Worm (Caenorhabditis elegans) whole organism, L2 larva: ENCODE results near the gene tag-294.

Experiments
- blmp-1 ChIP-seq: sonication (generic microtip); optimal IDR thresholded peaks from 2 replicates; lab custom pipeline; 2017; ENCODE audit warnings: missing genetic modification characterization, mild to moderate bottlenecking, missing compliant biosample characterization, antibody characterized with exemption, moderate library complexity; ENCODE audit not compliant: insufficient read depth
- ceh-82 ChIP-seq: fragments of 150-350 bp; optimal IDR thresholded peaks from 2 replicates; lab custom pipeline; 2014; ENCODE audit warnings: missing biosample characterization, missing genetic modification characterization
- lin-13 ChIP-seq: fragments of 150-350 bp; optimal IDR thresholded peaks from 2 replicates; lab custom pipeline; 2014; ENCODE audit warnings: missing biosample characterization, missing genetic modification reagents, missing genetic modification characterization
- nhr-237 ChIP-seq: fragments of 150-350 bp; optimal IDR thresholded peaks from 2 replicates; lab custom pipeline; 2014; ENCODE audit warnings: missing biosample characterization, missing genetic modification characterization
- snpc-4 ChIP-seq: fragments of 150-350 bp; optimal IDR thresholded peaks from 2 replicates; lab custom pipeline; 2014; ENCODE audit warnings: missing biosample characterization, missing genetic modification characterization
- ztf-4 ChIP-seq: fragments of 150-350 bp; optimal IDR thresholded peaks from 2 replicates; lab custom pipeline; 2014; ENCODE audit warnings: missing biosample characterization, missing genetic modification characterization

- TF ChIP-seq snpc-4 (tag; lab: Kevin White, UChicago), result no peak
- no peak for TF ChIP-seq nhr-237 (tag; lab: Kevin White, UChicago)
- no peak for TF ChIP-seq lin-13 (GFP tag; lab: Kevin White, UChicago)
- no peak for TF ChIP-seq blmp-1 (tag; lab: Kevin White, UChicago)
- TF ChIP-seq ceh-82 (tag; lab: Kevin White, UChicago), result no peak
- TF ChIP-seq ztf-4 (tag; lab: Kevin White, UChicago), result no peak
These were observed 31.2 kb upstream of the tag-294 start for ce11 chrX:5794432-5794831.
